Worm (Caenorhabditis elegans): ENCODE measurements around the gene mig-21.

mig-21 gene

DNA sequence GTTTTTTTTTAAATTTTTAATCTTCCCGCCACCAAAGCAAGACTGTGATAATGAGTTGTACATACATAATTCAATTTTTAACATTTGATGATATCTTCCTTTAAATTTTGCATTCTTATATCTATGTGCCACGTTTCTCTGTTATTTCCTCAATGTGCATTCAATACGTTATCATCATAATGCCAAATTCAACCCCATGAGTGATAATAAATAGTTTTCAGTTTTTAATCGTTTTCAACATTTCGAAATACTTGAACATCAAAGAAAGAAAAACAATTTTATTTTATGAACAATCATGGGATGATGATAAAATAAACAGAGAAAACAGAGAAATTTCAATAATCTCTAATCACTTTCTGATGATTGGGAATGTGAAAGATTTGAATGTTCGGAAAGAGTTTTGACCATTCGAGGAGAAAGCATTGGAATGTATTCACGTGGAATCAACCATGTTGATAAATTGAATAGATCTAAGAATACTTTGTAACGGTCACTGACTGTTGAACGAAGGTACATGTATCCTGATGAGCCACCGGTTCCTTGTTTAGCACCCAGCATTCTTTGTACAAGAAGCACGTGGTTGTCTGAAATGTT is 39.3 kb upstream of the mig-21 start (continued):
- TF ChIP-seq F22D6.2 (tag; optimal IDR thresholded peaks at IDR 0.05) (no peak), ceh-79 (tag; optimal IDR thresholded peaks at IDR 0.05) (no peak), efl-1 (GFP tag; optimal IDR thresholded peaks at IDR 0.05) (no peak), attf-5 (GFP tag; optimal IDR thresholded peaks at IDR 0.05) (peak; percentile 26), lin-26 (GFP tag; IDR thresholded peaks at IDR 0.05) (no peak), let-607 (tag; optimal IDR thresholded peaks at IDR 0.05) (no peak), repo-1 (tag; optimal IDR thresholded peaks at IDR 0.05) (peak; percentile 53)

DNA sequence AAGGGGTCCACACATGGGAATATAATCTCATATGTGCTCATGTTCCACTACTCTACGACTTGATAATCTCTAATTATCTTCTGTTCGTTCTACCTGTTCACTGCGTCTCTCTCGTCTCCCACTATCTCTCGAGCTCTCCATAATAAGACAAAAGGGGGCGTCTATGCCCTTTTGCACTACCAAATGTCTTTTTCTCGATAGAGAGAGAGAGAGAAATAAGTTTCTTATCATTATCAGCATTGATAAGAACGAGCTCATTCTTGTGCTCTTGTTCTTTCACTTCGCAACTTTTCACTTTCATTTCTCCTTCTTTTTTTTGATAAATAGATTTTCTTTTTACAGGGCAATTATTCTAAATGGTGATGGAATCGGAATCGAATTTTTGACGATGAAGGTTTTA is 37.7 kb upstream of the mig-21 start:
- TF ChIP-seq K11D2.4 (GFP tag; IDR thresholded peaks at IDR 0.05): no peak
- TF ChIP-seq dox-1 (GFP tag; IDR thresholded peaks at IDR 0.05): peak; percentile 55
- peak; percentile 2 for TF ChIP-seq ZK185.1 (tag; optimal IDR thresholded peaks at IDR 0.05; ENCODE audit: poor library complexity, severe bottlenecking)
- TF ChIP-seq repo-1 (tag; optimal IDR thresholded peaks at IDR 0.05): no peak
- TF ChIP-seq nhr-80 (tag; optimal IDR thresholded peaks at IDR 0.05): peak; percentile 88
- TF ChIP-seq hlh-26 (GFP tag; conservative IDR thresholded peaks at IDR 0.05): no peak
- TF ChIP-seq F23B12.7 (tag; optimal IDR thresholded peaks at IDR 0.05; ENCODE audit: insufficient read depth): no peak
- TF ChIP-seq attf-3 (GFP tag; conservative IDR thresholded peaks at IDR 0.05): no peak
- TF ChIP-seq Y95B8A.8 (GFP tag; IDR thresholded peaks at IDR 0.05): no peak
- 0 out of 2 replicates have a peak, but pooled peaks have one; percentile 6 for TF ChIP-seq hmg-1.2 (GFP tag; IDR thresholded peaks at IDR 0.05)
- TF ChIP-seq mes-4 (tag; optimal IDR thresholded peaks at IDR 0.05): no peak
- TF ChIP-seq C06A6.2 (GFP tag; conservative IDR thresholded peaks at IDR 0.05): no peak
- TF ChIP-seq cebp-1 (GFP tag; IDR thresholded peaks at IDR 0.05): no peak
- no peak for TF ChIP-seq cebp-1 (tag; optimal IDR thresholded peaks at IDR 0.05)
- TF ChIP-seq dpl-1 (GFP tag; optimal IDR thresholded peaks at IDR 0.05): no peak

DNA sequence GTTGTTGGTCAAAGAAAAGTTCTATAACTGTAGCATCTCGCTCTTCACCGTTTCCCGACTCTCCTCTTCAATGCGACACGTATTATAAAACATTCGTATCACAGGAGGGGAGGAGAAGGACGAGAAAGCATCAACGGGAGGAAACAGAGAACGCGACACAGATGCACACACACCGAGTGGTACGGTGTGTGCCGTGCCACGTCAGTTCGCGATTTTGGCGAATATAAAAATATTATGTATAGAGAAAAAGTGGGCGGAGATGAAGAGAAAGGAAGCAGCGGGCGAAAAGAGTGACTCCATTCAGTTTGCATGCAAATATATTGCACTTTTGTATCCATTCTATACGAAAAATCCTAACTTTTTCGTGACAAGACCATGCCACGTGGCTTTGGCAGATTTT is 36.5 kb upstream of the mig-21 start:
- TF ChIP-seq ztf-18 (tag; optimal IDR thresholded peaks at IDR 0.05) (no peak), dox-1 (GFP tag; IDR thresholded peaks at IDR 0.05) (peak; percentile 40; the same call in 1 of the 2 replicates), T26A5.8 (tag; optimal IDR thresholded peaks at IDR 0.05) (no peak), egl-18 (GFP tag; IDR thresholded peaks at IDR 0.05) (no peak), B0019.2 (GFP tag; conservative IDR thresholded peaks at IDR 0.05) (no peak), mel-28 (tag; optimal IDR thresholded peaks at IDR 0.05; ENCODE audit: borderline replicate concordance) (no peak), Y79H2A.3 (GFP tag; conservative IDR thresholded peaks at IDR 0.05) (no peak), nfya-2 (GFP tag; IDR thresholded peaks at IDR 0.05) (no peak), athp-1 (tag; optimal IDR thresholded peaks at IDR 0.05) (no peak), unc-62 (GFP tag; optimal IDR thresholded peaks at IDR 0.05) (no peak), somi-1 (GFP tag; optimal IDR thresholded peaks at IDR 0.05) (no peak), ztf-22 (GFP tag; optimal IDR thresholded peaks at IDR 0.05) (no peak), K12H6.12 (tag; optimal IDR thresholded peaks at IDR 0.05) (no peak), tlf-1 (GFP tag; optimal IDR thresholded peaks at IDR 0.05) (no peak), dpl-1 (GFP tag; optimal IDR thresholded peaks at IDR 0.05) (no peak), nfyb-1 (GFP tag; IDR thresholded peaks at IDR 0.05) (peak; percentile 54; the same call in 1 of the 2 replicates), gei-17 (GFP tag; optimal IDR thresholded peaks at IDR 0.05) (no peak), Y53F4B.3 (GFP tag; IDR thresholded peaks at IDR 0.05) (no peak), ceh-40 (GFP tag; IDR thresholded peaks at IDR 0.05) (no peak), egl-44 (GFP tag; IDR thresholded peaks at IDR 0.05) (no peak), lsy-27 (tag; optimal IDR thresholded peaks at IDR 0.05; ENCODE audit: borderline replicate concordance, insufficient read depth) (no peak), F57A8.1 (GFP tag; optimal IDR thresholded peaks at IDR 0.05) (no peak), D2030.7 (GFP tag; IDR thresholded peaks at IDR 0.05) (0 out of 2 replicates have a peak, but pooled peaks have one; percentile 35), ztf-25 (GFP tag; IDR thresholded peaks at IDR 0.05) (no peak), attf-5 (GFP tag; optimal IDR thresholded peaks at IDR 0.05) (no peak), die-1 (tag; optimal IDR thresholded peaks at IDR 0.05) (peak; percentile 12), F33H1.4 (GFP tag; IDR thresholded peaks at IDR 0.05) (no peak), cebp-1 (GFP tag; IDR thresholded peaks at IDR 0.05) (no peak), cebp-1 (tag; optimal IDR thresholded peaks at IDR 0.05) (no peak), C06A6.2 (GFP tag; conservative IDR thresholded peaks at IDR 0.05) (no peak)
